Worm (Caenorhabditis elegans) whole organism, early embryonic: Measurements from ENCODE around the gene tat-6.

ENCODE experiments used
- B0310.2 ChIP-seq: sonication (generic microtip); optimal IDR thresholded peaks from 2 replicates; lab custom pipeline; 2016; ENCODE audit warnings: mild to moderate bottlenecking, missing genetic modification characterization, missing compliant biosample characterization
- F13C5.2 ChIP-seq: sonication (generic microtip); optimal IDR thresholded peaks from 2 replicates; lab custom pipeline; 2017; ENCODE audit warnings: mild to moderate bottlenecking, missing genetic modification characterization, inconsistent platforms, missing compliant biosample characterization
- aly-1 ChIP-seq: sonication (generic microtip); optimal IDR thresholded peaks from 2 replicates; lab custom pipeline; 2016; ENCODE audit warnings: missing genetic modification characterization, missing compliant biosample characterization
- ama-1 ChIP-seq: fragments of 150-350 bp; optimal IDR thresholded peaks from 2 replicates; lab custom pipeline; 2014
- ceh-13 ChIP-seq: fragments of 200-800 bp; sonication (Bioruptor generic); optimal IDR thresholded peaks from 2 replicates; lab custom pipeline; 2018; ENCODE audit warnings: mild to moderate bottlenecking, missing genetic modification characterization, missing compliant biosample characterization
- ceh-36 ChIP-seq: sonication (generic microtip); optimal IDR thresholded peaks from 2 replicates; lab custom pipeline; 2016; ENCODE audit warnings: missing genetic modification characterization, inconsistent platforms, missing compliant biosample characterization
- ets-7 ChIP-seq: sonication (generic microtip); optimal IDR thresholded peaks from 2 replicates; lab custom pipeline; 2016; ENCODE audit warnings: missing genotype, missing genetic modification characterization, missing compliant biosample characterization
- flt-1 ChIP-seq: fragments of 200-800 bp; sonication (Bioruptor generic); IDR thresholded peaks from 2 replicates; pipeline ENCODE4 v1.3.6; 2022; ENCODE audit warnings: missing genetic modification characterization, missing compliant biosample characterization
- hmbx-1 ChIP-seq: sonication (generic microtip); optimal IDR thresholded peaks from 2 replicates; lab custom pipeline; 2016; ENCODE audit warnings: mild to moderate bottlenecking, missing genetic modification characterization, missing compliant biosample characterization
- hmg-4 ChIP-seq: fragments of 200-800 bp; sonication (Bioruptor generic); optimal IDR thresholded peaks from 2 replicates; lab custom pipeline; 2018; ENCODE audit warnings: mild to moderate bottlenecking, missing genetic modification characterization, missing compliant biosample characterization
- hnd-1 ChIP-seq: sonication (generic microtip); optimal IDR thresholded peaks from 2 replicates; lab custom pipeline; 2016; ENCODE audit warnings: missing genetic modification characterization, missing compliant biosample characterization
- pes-1 ChIP-seq: fragments of 200-800 bp; sonication (Bioruptor generic); IDR thresholded peaks from 2 replicates; pipeline ENCODE4 v1.3.6; 2022; ENCODE audit warnings: missing genetic modification reagents, missing genetic modification characterization, missing compliant biosample characterization
- scrt-1 ChIP-seq: fragments of 200-800 bp; sonication (Bioruptor generic); IDR thresholded peaks from 2 replicates; pipeline ENCODE4 v1.3.6; 2022; ENCODE audit warnings: missing genetic modification characterization, missing compliant biosample characterization
- sea-1 ChIP-seq: fragments of 200-800 bp; sonication (Bioruptor generic); conservative IDR thresholded peaks from 2 replicates; pipeline ENCODE4 v1.3.6; 2022; ENCODE audit warnings: missing genetic modification characterization, missing compliant biosample characterization
- tbx-11 ChIP-seq: fragments of 200-800 bp; sonication (Bioruptor generic); IDR thresholded peaks from 2 replicates; pipeline ENCODE4 v1.3.6; 2022; ENCODE audit warnings: missing genetic modification characterization, missing compliant biosample characterization
- tbx-37 ChIP-seq: fragments of 200-800 bp; sonication (Bioruptor generic); conservative IDR thresholded peaks from 2 replicates; pipeline ENCODE4 v1.3.6; 2022; ENCODE audit warnings: missing genetic modification reagents, missing genetic modification characterization, missing compliant biosample characterization
- tra-4 ChIP-seq: sonication (generic microtip); optimal IDR thresholded peaks from 2 replicates; lab custom pipeline; 2017; ENCODE audit warnings: missing genetic modification characterization, missing compliant biosample characterization

tat-6 gene

DNA sequence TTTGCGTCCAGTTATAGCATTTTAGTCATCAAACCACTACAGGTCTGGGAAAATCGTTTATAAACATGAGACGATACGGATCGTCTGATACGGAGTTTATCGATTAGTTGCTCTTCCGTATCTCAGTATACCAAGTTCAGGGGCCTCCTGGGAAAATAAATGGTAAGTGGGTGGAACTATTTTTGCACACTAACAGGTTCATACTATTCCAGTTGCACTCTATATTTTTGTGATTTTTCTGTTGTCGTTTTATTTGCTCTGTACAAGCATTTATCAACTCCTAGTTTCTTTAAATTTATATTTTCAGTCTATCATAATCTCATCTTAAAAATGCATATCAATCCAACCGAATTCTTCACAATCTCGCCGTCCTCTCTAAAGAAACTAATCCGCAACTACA, 13.9 kb upstream of the tat-6 start, which contains the start of gene Y73C8C.3:
Gene Y73C8C.3, plus strand, starts transcription at position 301 of the 400 bp plus-strand sequence.
- no peak for TF ChIP-seq tbx-37 (GFP tag; lab: Robert Waterston, UW)
- no peak for TF ChIP-seq tra-4 (tag; lab: Kevin White, UChicago)
- TF ChIP-seq scrt-1: no peak
- TF ChIP-seq F13C5.2 (tag; lab: Kevin White, UChicago): no peak
- TF ChIP-seq sea-1: no peak
- no peak for TF ChIP-seq pes-1 (GFP tag; lab: Robert Waterston, UW)
- no peak for TF ChIP-seq hnd-1 (tag; lab: Kevin White, UChicago)
- no peak for TF ChIP-seq flt-1 (GFP tag; lab: Robert Waterston, UW)
- TF ChIP-seq hmbx-1 (tag; lab: Kevin White, UChicago): no peak
- no peak for TF ChIP-seq ets-7 (tag; lab: Kevin White, UChicago)
- no peak for TF ChIP-seq aly-1 (tag; lab: Kevin White, UChicago)
- TF ChIP-seq ceh-13 (GFP tag; lab: Kevin White, UChicago): no peak
- no peak for TF ChIP-seq ceh-36 (tag; lab: Kevin White, UChicago)
- no peak for TF ChIP-seq hmg-4 (GFP tag; lab: Kevin White, UChicago)
- TF ChIP-seq tbx-11 (GFP tag; lab: Robert Waterston, UW): no peak
- TF ChIP-seq ama-1 (lab: Kevin White, UChicago): no peak
- TF ChIP-seq B0310.2 (tag; lab: Kevin White, UChicago): no peak

DNA sequence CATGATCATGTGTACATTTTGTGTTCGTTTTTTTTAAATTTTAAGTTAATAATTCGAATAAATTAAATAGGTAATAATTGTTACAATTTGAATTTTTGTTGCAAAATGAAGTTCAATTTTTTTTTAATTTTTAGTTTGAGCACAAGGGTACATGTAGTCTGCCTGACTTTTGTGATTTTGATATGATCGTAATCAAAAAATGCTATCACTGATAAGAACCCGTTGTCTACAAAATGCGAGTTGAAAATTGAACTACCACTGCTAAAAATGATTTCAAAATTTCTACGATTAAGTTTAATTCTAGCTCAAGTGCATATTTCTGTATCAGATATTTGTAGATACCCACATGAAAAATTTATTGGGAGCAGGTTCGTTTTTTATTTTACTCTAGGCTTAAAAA, 10.7 kb upstream of the tat-6 start, which contains the start of gene clec-210:
Gene clec-210, plus strand, starts transcription at position 211 of the 400 bp plus-strand sequence.
- TF ChIP-seq tbx-11 (GFP tag; lab: Robert Waterston, UW): no peak
- TF ChIP-seq hmg-4 (GFP tag; lab: Kevin White, UChicago): no peak
- TF ChIP-seq pes-1 (GFP tag; lab: Robert Waterston, UW): no peak
- no peak for TF ChIP-seq aly-1 (tag; lab: Kevin White, UChicago)
- no peak for TF ChIP-seq hmbx-1 (tag; lab: Kevin White, UChicago)
- no peak for TF ChIP-seq flt-1 (GFP tag; lab: Robert Waterston, UW)
- no peak for TF ChIP-seq ceh-36 (tag; lab: Kevin White, UChicago)

DNA sequence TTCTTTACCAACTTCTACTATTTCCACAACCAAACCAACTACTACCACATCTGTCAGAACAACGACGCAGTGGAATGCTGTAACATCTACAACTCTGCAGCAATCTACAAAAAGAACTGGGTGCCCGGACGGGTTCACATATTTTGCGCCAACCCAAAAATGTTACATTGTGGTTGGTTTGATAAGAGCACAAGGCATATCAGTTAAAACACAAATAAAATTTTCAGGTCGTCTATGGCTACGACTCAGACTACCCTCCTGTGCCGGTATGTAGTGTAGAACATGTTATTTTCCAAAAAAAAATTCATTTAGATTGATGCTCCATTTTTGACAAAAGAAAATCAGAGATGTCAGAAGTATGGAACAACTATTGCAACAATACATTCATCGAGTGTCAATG, 9.7 kb upstream of the tat-6 start:
- no peak for TF ChIP-seq tbx-37 (GFP tag; lab: Robert Waterston, UW)
- TF ChIP-seq flt-1 (GFP tag; lab: Robert Waterston, UW): no peak

DNA sequence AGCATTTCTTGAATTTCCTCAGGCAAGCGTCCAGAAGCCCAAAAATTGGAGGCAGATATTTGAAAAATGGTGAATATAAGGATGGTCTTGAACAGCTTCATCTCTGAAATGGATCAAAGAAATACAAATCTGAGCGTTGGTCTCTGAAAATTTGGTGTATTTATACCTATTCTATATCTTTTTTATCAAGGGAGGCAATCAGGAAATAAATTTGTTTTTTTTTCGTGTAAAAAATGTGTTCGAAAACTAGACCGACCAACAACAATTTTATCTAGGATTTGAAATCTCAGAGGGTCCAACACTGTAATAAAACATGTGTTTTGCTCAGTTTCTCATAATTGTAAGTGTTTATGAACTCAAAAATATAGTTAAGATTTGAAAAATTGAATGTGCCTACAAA, 7.2 kb upstream of the tat-6 start, which contains the start of gene srt-56:
Gene srt-56, minus strand, starts transcription at position 101 of the 400 bp plus-strand sequence.
- TF ChIP-seq ets-7 (tag; lab: Kevin White, UChicago) (no peak), F13C5.2 (tag; lab: Kevin White, UChicago) (no peak), scrt-1 (no peak), pes-1 (GFP tag; lab: Robert Waterston, UW) (no peak), ceh-13 (GFP tag; lab: Kevin White, UChicago) (no peak), flt-1 (GFP tag; lab: Robert Waterston, UW) (no peak), hnd-1 (tag; lab: Kevin White, UChicago) (no peak), hmbx-1 (tag; lab: Kevin White, UChicago) (no peak), sea-1 (no peak), ama-1 (lab: Kevin White, UChicago) (no peak), tra-4 (tag; lab: Kevin White, UChicago) (no peak), aly-1 (tag; lab: Kevin White, UChicago) (no peak), ceh-36 (tag; lab: Kevin White, UChicago) (no peak), tbx-37 (GFP tag; lab: Robert Waterston, UW) (no peak), B0310.2 (tag; lab: Kevin White, UChicago) (no peak)

DNA sequence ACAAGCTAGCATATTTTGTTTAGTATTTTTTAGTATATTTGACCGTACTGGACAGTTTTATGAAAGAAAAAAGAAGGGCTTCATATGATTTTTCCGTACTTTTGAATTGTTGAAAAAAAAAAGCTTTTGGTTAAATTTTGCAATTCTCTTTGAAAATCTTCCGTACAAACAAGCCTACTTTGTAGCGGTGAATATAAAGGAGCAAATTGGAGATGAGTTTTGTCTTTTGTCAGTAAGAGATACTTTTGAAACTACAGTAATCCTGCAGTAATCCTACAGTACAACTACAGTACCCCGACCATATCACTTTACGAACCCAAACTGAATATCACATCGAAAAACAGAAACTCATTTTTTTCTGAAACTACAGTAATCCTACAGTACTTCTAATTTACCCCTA, 6.5 kb upstream of the tat-6 start:
- TF ChIP-seq ceh-36 (tag; lab: Kevin White, UChicago): no peak
- no peak for TF ChIP-seq hmg-4 (GFP tag; lab: Kevin White, UChicago)
- TF ChIP-seq aly-1 (tag; lab: Kevin White, UChicago): no peak
- no peak for TF ChIP-seq tbx-37 (GFP tag; lab: Robert Waterston, UW)
- no peak for TF ChIP-seq ceh-13 (GFP tag; lab: Kevin White, UChicago)
- no peak for TF ChIP-seq hnd-1 (tag; lab: Kevin White, UChicago)
- no peak for TF ChIP-seq scrt-1
- TF ChIP-seq ets-7 (tag; lab: Kevin White, UChicago): no peak
- TF ChIP-seq hmbx-1 (tag; lab: Kevin White, UChicago): no peak
- no peak for TF ChIP-seq ama-1 (lab: Kevin White, UChicago)
- TF ChIP-seq B0310.2 (tag; lab: Kevin White, UChicago): no peak
- no peak for TF ChIP-seq flt-1 (GFP tag; lab: Robert Waterston, UW)
- TF ChIP-seq tbx-11 (GFP tag; lab: Robert Waterston, UW): no peak
- no peak for TF ChIP-seq F13C5.2 (tag; lab: Kevin White, UChicago)
- TF ChIP-seq pes-1 (GFP tag; lab: Robert Waterston, UW): no peak
- no peak for TF ChIP-seq tra-4 (tag; lab: Kevin White, UChicago)

DNA sequence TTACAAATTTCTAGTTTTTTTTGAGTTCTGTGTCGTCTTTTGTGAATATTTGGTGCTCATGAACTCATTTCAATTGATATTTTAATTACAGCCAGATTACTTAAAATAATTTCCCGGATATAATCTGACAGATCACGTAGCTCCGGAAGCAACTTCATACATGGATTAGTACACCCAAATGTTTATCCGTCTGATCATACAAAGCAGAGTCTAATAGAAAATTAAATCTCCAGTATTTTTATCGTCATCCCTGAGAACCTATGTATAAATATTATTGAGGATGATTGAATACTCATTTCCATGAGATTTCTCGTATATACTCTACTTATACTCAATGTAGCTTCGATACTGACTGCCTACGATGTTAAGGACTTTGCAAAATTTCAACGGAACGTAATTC, 4.0 kb upstream of the tat-6 start, which contains the start of gene Y73C8C.12:
Gene Y73C8C.12, plus strand, starts transcription at position 301 of the 400 bp plus-strand sequence.
- no peak for TF ChIP-seq scrt-1
- no peak for TF ChIP-seq hmg-4 (GFP tag; lab: Kevin White, UChicago)
- TF ChIP-seq ets-7 (tag; lab: Kevin White, UChicago): no peak
- no peak for TF ChIP-seq tbx-11 (GFP tag; lab: Robert Waterston, UW)
- no peak for TF ChIP-seq ceh-36 (tag; lab: Kevin White, UChicago)
- no peak for TF ChIP-seq tbx-37 (GFP tag; lab: Robert Waterston, UW)
- no peak for TF ChIP-seq tra-4 (tag; lab: Kevin White, UChicago)
- TF ChIP-seq F13C5.2 (tag; lab: Kevin White, UChicago): no peak
- no peak for TF ChIP-seq hnd-1 (tag; lab: Kevin White, UChicago)
- TF ChIP-seq ceh-13 (GFP tag; lab: Kevin White, UChicago): no peak

DNA sequence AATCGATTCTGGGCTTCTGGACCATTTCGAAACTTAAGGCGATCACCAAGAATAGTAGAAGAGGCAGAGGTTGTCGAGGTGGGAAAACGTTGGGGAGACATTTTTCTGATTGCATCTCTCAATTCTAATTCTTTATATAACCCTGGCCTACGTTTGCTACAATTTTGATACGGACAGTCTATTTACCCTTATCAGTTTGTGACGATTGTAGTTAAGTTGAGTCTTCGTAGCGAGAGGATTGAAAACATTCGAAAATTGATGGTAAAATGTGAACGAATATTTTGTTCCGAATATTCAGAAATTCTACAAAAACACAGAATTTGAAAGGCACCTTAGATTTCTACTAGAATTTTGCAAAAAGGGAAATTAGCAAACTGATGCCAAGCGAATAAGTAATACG, 1.2 kb upstream of the tat-6 start, which contains the start of gene Y73C8C.10:
Gene Y73C8C.10, minus strand, starts transcription at position 101 of the 400 bp plus-strand sequence.
- TF ChIP-seq ceh-36 (tag; lab: Kevin White, UChicago) (no peak), ets-7 (tag; lab: Kevin White, UChicago) (no peak), hnd-1 (tag; lab: Kevin White, UChicago) (no peak), hmg-4 (GFP tag; lab: Kevin White, UChicago) (no peak), scrt-1 (no peak), aly-1 (tag; lab: Kevin White, UChicago) (no peak), pes-1 (GFP tag; lab: Robert Waterston, UW) (no peak)
